Worm (Caenorhabditis elegans): ENCODE data around the gene K02F3.9.

DNA sequence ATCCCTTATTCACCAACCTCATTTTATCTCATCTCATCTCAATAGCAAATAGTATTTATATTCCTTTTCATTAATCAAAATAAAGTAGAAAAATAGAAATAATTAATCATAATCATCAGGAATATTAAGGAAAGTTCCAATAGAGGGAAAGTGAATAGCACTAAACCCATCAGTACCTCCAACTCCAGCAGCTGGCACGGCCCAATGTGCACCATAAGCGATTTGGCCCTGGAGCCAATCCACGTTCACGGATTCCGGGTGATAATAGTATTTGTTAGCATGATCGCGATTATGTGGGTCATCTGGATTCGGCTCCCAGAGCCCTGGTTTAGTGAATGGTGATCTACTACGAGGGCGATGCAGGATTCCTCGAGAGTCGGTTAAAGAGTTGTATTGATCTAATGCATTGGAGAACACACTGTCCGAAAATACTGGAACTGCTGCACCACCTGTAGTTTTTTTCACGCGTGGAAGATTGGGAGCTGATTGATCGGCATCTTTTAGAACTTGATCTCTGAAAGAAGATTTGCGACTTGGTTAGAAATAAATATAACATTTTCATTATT is 5.4 kb downstream of the K02F3.9 start:
- no peak for TF ChIP-seq ceh-90 (tag; optimal IDR thresholded peaks at IDR 0.05)
- peak; percentile 14 for TF ChIP-seq egl-13 (tag; optimal IDR thresholded peaks at IDR 0.05)
- peak; percentile 4 for TF ChIP-seq fos-1 (tag; optimal IDR thresholded peaks at IDR 0.05)
- no peak for TF ChIP-seq unc-62 (GFP tag; optimal IDR thresholded peaks at IDR 0.05)
- peak; percentile 36; the same call in 1 of the 2 replicates for TF ChIP-seq isw-1 (GFP tag; IDR thresholded peaks at IDR 0.05)
- TF ChIP-seq C16A3.4 (tag; optimal IDR thresholded peaks at IDR 0.05) = peak; percentile 23
- peak; percentile 69 for TF ChIP-seq nhr-90 (tag; optimal IDR thresholded peaks at IDR 0.05; ENCODE audit: poor library complexity)
- no peak for TF ChIP-seq lin-15B (tag; optimal IDR thresholded peaks at IDR 0.05)
